Worm (Caenorhabditis elegans) whole organism, L2 larva: ENCODE measurements around the gene F29G9.1.

Source experiments
- C34F6.9 ChIP-seq: fragments of 150-350 bp; optimal IDR thresholded peaks from 2 replicates; lab custom pipeline; 2014; ENCODE audit warnings: missing biosample characterization, missing genetic modification characterization
- F13H6.1 ChIP-seq: sonication (generic microtip); optimal IDR thresholded peaks from 2 replicates; lab custom pipeline; 2016; ENCODE audit warnings: missing genetic modification characterization, missing compliant biosample characterization
- R02D3.7 ChIP-seq: fragments of 150-350 bp; optimal IDR thresholded peaks from 2 replicates; lab custom pipeline; 2014; ENCODE audit warnings: missing biosample characterization, missing genetic modification characterization
- Y55F3AM.14 ChIP-seq: fragments of 200-800 bp; sonication (Bioruptor generic); optimal IDR thresholded peaks from 2 replicates; lab custom pipeline; 2018; ENCODE audit warnings: mild to moderate bottlenecking, missing genetic modification characterization, missing compliant biosample characterization
- ZK546.5 ChIP-seq: sonication (generic microtip); optimal IDR thresholded peaks from 2 replicates; lab custom pipeline; 2017; ENCODE audit warnings: missing biosample characterization, missing genetic modification characterization
- alr-1 ChIP-seq: fragments of 150-350 bp; optimal IDR thresholded peaks from 2 replicates; lab custom pipeline; 2014; ENCODE audit warnings: missing biosample characterization, missing genetic modification characterization
- aly-2 ChIP-seq: fragments of 150-350 bp; optimal IDR thresholded peaks from 2 replicates; lab custom pipeline; 2014; ENCODE audit warnings: missing biosample characterization, missing genetic modification characterization
- ama-1 ChIP-seq: fragments of 150-350 bp; optimal IDR thresholded peaks from 2 replicates; lab custom pipeline; 2018; ENCODE audit warnings: inconsistent platforms
- blmp-1 ChIP-seq: sonication (generic microtip); optimal IDR thresholded peaks from 2 replicates; lab custom pipeline; 2017; ENCODE audit warnings: missing genetic modification characterization, mild to moderate bottlenecking, missing compliant biosample characterization, antibody characterized with exemption, moderate library complexity; ENCODE audit not compliant: insufficient read depth
- ceh-16 ChIP-seq: fragments of 150-350 bp; optimal IDR thresholded peaks from 2 replicates; lab custom pipeline; 2014; ENCODE audit warnings: missing biosample characterization, missing genetic modification characterization
- ceh-82 ChIP-seq: fragments of 150-350 bp; optimal IDR thresholded peaks from 2 replicates; lab custom pipeline; 2014; ENCODE audit warnings: missing biosample characterization, missing genetic modification characterization
- crh-2 ChIP-seq: sonication (generic microtip); optimal IDR thresholded peaks from 2 replicates; lab custom pipeline; 2017; ENCODE audit warnings: missing biosample characterization, missing genetic modification characterization
- dmd-4 ChIP-seq: sonication (generic microtip); optimal IDR thresholded peaks from 2 replicates; lab custom pipeline; 2017; ENCODE audit warnings: missing biosample characterization, missing genetic modification characterization
- elt-1 ChIP-seq: fragments of 150-350 bp; optimal IDR thresholded peaks from 2 replicates; lab custom pipeline; 2014; ENCODE audit warnings: missing biosample characterization, missing genetic modification characterization
- elt-3 ChIP-seq: sonication (generic microtip); optimal IDR thresholded peaks from 2 replicates; lab custom pipeline; 2017; ENCODE audit warnings: missing biosample characterization, missing genetic modification characterization
- gmeb-1 ChIP-seq: fragments of 150-350 bp; optimal IDR thresholded peaks from 2 replicates; lab custom pipeline; 2014; ENCODE audit warnings: missing biosample characterization, missing genetic modification characterization
- lin-11 ChIP-seq: fragments of 150-350 bp; sonication (generic microtip); optimal IDR thresholded peaks from 2 replicates; lab custom pipeline; 2014; ENCODE audit warnings: missing biosample characterization, missing genetic modification characterization, inconsistent platforms, mixed read lengths
- lin-13 ChIP-seq: fragments of 150-350 bp; optimal IDR thresholded peaks from 2 replicates; lab custom pipeline; 2014; ENCODE audit warnings: missing biosample characterization, missing genetic modification reagents, missing genetic modification characterization
- lin-39 ChIP-seq: fragments of 150-350 bp; optimal IDR thresholded peaks from 2 replicates; lab custom pipeline; 2014; ENCODE audit warnings: missing biosample characterization, missing genetic modification reagents, missing genetic modification characterization
- lsy-2 ChIP-seq, 2 experiments: fragments of 150-350 bp in 1 of 2; sonication (generic microtip) in 1 of 2; optimal IDR thresholded peaks; 2 replicates each; lab custom pipeline; 2014 to 2017; ENCODE audit warnings: missing biosample characterization in 2 of 2, missing genetic modification characterization in 2 of 2
- mdl-1 ChIP-seq, 2 experiments: fragments of 150-350 bp in 1 of 2; sonication (generic microtip) in 1 of 2; optimal IDR thresholded peaks; 2 replicates each; lab custom pipeline; 2017; ENCODE audit warnings: missing biosample characterization in 2 of 2, missing genetic modification characterization in 2 of 2
- nhr-10 ChIP-seq: sonication (generic microtip); optimal IDR thresholded peaks from 2 replicates; lab custom pipeline; 2017; ENCODE audit warnings: missing biosample characterization, missing genetic modification characterization
- nhr-11 ChIP-seq: fragments of 150-350 bp; optimal IDR thresholded peaks from 2 replicates; lab custom pipeline; 2014; ENCODE audit warnings: missing biosample characterization, missing genetic modification characterization
- nhr-12 ChIP-seq: fragments of 150-350 bp; optimal IDR thresholded peaks from 2 replicates; lab custom pipeline; 2014; ENCODE audit warnings: missing biosample characterization, missing genetic modification characterization
- nhr-237 ChIP-seq: fragments of 150-350 bp; optimal IDR thresholded peaks from 2 replicates; lab custom pipeline; 2014; ENCODE audit warnings: missing biosample characterization, missing genetic modification characterization
- nhr-25 ChIP-seq: fragments of 150-350 bp; sonication (generic microtip); optimal IDR thresholded peaks from 3 replicates; lab custom pipeline; 2014; ENCODE audit warnings: missing biosample characterization, missing genetic modification characterization
- peb-1 ChIP-seq: fragments of 150-350 bp; optimal IDR thresholded peaks from 2 replicates; lab custom pipeline; 2014; ENCODE audit warnings: missing biosample characterization, missing genetic modification characterization
- skn-1 ChIP-seq: sonication (generic microtip); optimal IDR thresholded peaks from 2 replicates; lab custom pipeline; 2017; ENCODE audit warnings: missing biosample characterization, missing genetic modification characterization
- sma-3 ChIP-seq: sonication (generic microtip); optimal IDR thresholded peaks from 2 replicates; lab custom pipeline; 2016; ENCODE audit warnings: missing genetic modification reagents, missing genetic modification characterization, missing compliant biosample characterization
- sma-9 ChIP-seq, 2 experiments: fragments of 150-350 bp in 1 of 2; sonication (generic microtip) in 1 of 2; optimal IDR thresholded peaks; 2 replicates each; lab custom pipeline; 2014 to 2016; ENCODE audit warnings: missing genetic modification characterization in 2 of 2, mild to moderate bottlenecking in 1 of 2, missing biosample characterization in 1 of 2, missing compliant biosample characterization in 1 of 2, missing genetic modification reagents in 1 of 2, moderate library complexity in 1 of 2
- snpc-4 ChIP-seq: fragments of 150-350 bp; optimal IDR thresholded peaks from 2 replicates; lab custom pipeline; 2014; ENCODE audit warnings: missing biosample characterization, missing genetic modification characterization
- unc-39 ChIP-seq: fragments of 150-350 bp; optimal IDR thresholded peaks from 2 replicates; lab custom pipeline; 2014; ENCODE audit warnings: missing biosample characterization, missing genetic modification characterization
- unc-62 ChIP-seq: fragments of 150-350 bp; optimal IDR thresholded peaks from 2 replicates; lab custom pipeline; 2014; ENCODE audit warnings: missing biosample characterization, missing genetic modification reagents, missing genetic modification characterization
- zag-1 ChIP-seq: fragments of 150-350 bp; optimal IDR thresholded peaks from 2 replicates; lab custom pipeline; 2014; ENCODE audit warnings: missing biosample characterization, missing genetic modification characterization
- ztf-1 ChIP-seq: fragments of 200-800 bp; sonication (Bioruptor generic); conservative IDR thresholded peaks from 2 replicates; pipeline ENCODE4 v1.3.6; 2022; ENCODE audit warnings: missing genetic modification characterization, missing compliant biosample characterization
- ztf-11 ChIP-seq: sonication (generic microtip); optimal IDR thresholded peaks from 2 replicates; lab custom pipeline; 2017; ENCODE audit warnings: missing biosample characterization, missing genetic modification characterization

The F29G9.1 gene

DNA sequence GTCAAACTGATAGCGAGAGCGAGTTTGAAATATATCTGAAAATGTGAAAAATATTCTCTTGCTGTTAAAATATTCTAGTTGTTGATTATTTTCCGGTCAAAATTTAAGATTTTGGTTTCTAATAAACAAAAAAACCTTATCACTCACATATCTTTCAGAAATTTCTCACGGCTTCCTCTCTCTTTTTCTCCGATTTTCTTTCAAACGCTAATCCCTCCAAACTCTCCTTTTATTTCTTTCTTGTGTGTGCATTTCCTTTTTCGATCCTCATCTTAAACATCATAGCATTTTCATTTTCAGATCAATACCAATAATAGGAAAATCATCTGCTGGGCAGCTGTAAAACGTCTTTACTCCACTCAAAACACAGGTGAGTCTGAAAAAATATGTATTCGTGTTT lies 35.6 kb upstream of the F29G9.1 start, which contains the start of gene fos-1:
TSS of gene fos-1 (plus strand) at position 301 of the 400 bp plus-strand sequence.
- TF ChIP-seq mdl-1 (tag; optimal IDR thresholded peaks at IDR 0.05; lab: Kevin White, UChicago) (no peak), unc-62 (no peak), peb-1 (tag; lab: Kevin White, UChicago) (no peak), nhr-11 (tag; lab: Kevin White, UChicago) (no peak), zag-1 (no peak), ceh-82 (tag; lab: Kevin White, UChicago) (no peak), skn-1 (tag; lab: Kevin White, UChicago) (no peak), nhr-10 (tag; lab: Kevin White, UChicago) (no peak), lin-39 (no peak), Y55F3AM.14 (no peak), F13H6.1 (no peak), ztf-1 (no peak), nhr-12 (tag; lab: Kevin White, UChicago) (no peak), blmp-1 (tag; lab: Kevin White, UChicago) (no peak), lsy-2 (tag; optimal IDR thresholded peaks at IDR 0.05; lab: Kevin White, UChicago) (no peak), crh-2 (tag; lab: Kevin White, UChicago) (no peak), nhr-237 (no peak), C34F6.9 (tag; lab: Kevin White, UChicago) (no peak), unc-39 (no peak), ama-1 (no peak)

DNA sequence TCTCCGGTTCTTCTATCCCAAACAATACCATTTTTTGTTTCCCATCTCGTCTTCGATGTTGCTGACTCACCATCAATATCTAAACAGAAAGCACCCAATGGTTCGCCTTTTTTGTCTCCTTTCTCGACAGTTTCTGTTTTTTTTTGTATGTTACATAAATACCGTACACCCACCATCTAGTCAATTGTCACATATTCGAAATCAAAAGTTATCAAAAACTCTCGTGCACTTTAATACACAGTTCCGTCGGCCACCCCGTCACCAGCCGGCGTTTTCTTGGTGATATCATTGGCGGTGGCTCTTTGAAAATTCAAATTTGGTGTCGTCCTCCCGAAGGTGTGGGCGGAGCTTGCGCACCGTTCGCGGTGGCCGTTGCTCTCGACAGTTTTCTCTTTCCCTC lies 31.0 kb upstream of the F29G9.1 start:
- TF ChIP-seq elt-1 (tag; lab: Kevin White, UChicago) (no peak), lin-13 (GFP tag; lab: Kevin White, UChicago) (no peak), elt-3 (tag; lab: Kevin White, UChicago) (no peak), zag-1 (no peak), nhr-10 (tag; lab: Kevin White, UChicago) (no peak), peb-1 (tag; lab: Kevin White, UChicago) (no peak), lin-11 (no peak), ZK546.5 (no peak), skn-1 (tag; lab: Kevin White, UChicago) (no peak), F13H6.1 (no peak), nhr-25 (tag; lab: Kevin White, UChicago) (no peak), gmeb-1 (no peak), R02D3.7 (tag; lab: Kevin White, UChicago) (no peak), aly-2 (tag; lab: Kevin White, UChicago) (no peak)

DNA sequence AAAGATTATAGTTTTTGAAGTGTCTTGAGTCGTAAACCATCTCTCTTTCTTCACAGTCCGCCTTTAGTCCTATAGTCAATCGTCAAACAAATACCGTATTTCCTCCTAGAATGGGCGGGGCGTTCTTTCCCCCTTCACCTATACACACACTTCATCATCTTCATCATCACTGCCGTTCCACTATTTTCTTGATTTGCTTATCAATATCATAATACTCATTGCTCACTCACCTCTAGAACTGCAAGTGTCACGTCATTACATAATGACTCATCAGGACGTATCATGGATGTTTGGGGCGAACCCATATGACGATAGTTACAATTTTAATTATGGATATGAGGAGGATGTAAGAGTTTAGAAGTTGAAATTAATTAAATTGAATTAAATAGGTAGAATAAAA lies 28.3 kb upstream of the F29G9.1 start:
- TF ChIP-seq nhr-11 (tag; lab: Kevin White, UChicago) (no peak), crh-2 (tag; lab: Kevin White, UChicago) (no peak)

DNA sequence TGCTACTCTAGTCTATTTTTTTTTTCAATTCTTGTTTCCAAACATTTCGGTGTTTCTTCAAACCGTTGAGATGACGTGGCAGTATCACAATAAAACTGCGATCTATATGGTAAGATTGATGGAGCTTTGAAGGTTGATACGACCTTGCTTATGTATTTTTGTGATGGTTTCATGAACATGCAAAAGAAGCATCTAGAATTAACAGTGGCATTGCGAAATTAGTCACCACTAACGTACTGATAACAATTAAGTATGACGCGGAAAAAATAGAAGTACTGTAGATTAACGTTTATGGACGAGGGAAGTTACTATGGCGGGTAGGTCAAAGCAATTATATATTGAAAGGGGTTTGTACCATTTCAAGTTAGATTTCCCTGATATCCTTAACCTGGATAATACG lies 26.5 kb upstream of the F29G9.1 start:
- peak; percentile 11 for TF ChIP-seq sma-3 (GFP tag; lab: Kevin White, UChicago)
- no peak for TF ChIP-seq lin-13 (GFP tag; lab: Kevin White, UChicago)
- TF ChIP-seq, all 48 proteins: peak for 1

DNA sequence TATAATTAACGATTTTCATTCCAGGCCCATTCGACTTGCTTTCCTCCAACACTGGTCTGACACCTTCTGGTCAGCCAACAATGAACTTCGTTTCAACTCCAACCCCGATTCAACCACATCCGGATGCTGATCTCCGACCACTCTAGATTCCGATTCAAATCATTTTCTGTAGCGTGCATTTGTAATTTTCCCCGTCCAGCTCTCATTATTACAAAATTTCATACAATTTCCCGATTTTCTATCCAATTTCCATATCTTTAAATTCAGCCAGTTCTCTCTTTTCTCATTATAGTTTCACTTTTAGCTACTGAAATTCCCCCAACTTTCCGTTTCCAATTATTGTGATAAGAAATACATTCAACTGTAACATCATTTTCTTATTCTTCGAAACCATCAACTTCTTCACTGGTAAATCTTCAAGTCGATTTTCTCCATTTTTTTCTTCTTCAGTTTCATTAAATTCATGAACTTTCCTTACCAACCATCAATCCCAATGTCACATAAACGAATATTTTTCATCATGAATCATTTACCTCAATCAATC lies 23.3 kb upstream of the F29G9.1 start:
- no peak for TF ChIP-seq mdl-1 (tag; optimal IDR thresholded peaks at IDR 0.05; lab: Kevin White, UChicago)
- TF ChIP-seq nhr-10 (tag; lab: Kevin White, UChicago), result no peak
- no peak for TF ChIP-seq dmd-4 (tag; lab: Kevin White, UChicago)
- TF ChIP-seq ceh-16, result no peak
- no peak for TF ChIP-seq ztf-11
- TF ChIP-seq sma-9 (GFP tag; optimal IDR thresholded peaks at IDR 0.05; lab: Kevin White, UChicago), result no peak
- TF ChIP-seq sma-9 (tag; optimal IDR thresholded peaks at IDR 0.05; lab: Kevin White, UChicago), result no peak
- no peak for TF ChIP-seq elt-3 (tag; lab: Kevin White, UChicago)
- TF ChIP-seq nhr-237, result no peak
- no peak for TF ChIP-seq alr-1 (tag; lab: Kevin White, UChicago)
- no peak for TF ChIP-seq ZK546.5
- TF ChIP-seq nhr-25 (tag; lab: Kevin White, UChicago), result no peak
- no peak for TF ChIP-seq C34F6.9 (tag; lab: Kevin White, UChicago)
- TF ChIP-seq lsy-2 (tag; optimal IDR thresholded peaks at IDR 0.05; lab: Kevin White, UChicago), result no peak
- TF ChIP-seq aly-2 (tag; lab: Kevin White, UChicago), result no peak
- TF ChIP-seq snpc-4 (tag; lab: Kevin White, UChicago), result no peak
